Fruit fly (Drosophila melanogaster): ENCODE data around the gene geko.

DNA sequence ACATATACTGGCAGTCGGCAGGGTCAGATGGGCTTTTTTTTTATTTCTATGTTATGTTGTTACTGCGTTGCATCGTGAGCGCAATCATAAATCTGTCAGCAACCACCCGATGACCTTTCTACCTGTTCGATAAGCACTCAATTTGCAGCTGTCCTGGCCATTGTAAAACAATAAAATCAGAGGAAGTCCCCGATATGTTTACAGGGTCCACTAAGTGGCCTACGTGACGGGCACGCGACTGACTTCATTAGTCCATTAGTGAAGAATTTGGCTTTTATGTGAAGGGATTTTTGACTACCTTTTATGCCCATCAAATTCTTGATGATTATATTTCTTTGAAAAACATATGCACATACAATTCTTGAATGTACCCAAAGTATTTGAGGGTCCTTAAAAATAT is 922 bp upstream of the geko start:
- TF ChIP-seq h (optimal IDR thresholded peaks at IDR 0.05) (no peak), psq (optimal IDR thresholded peaks at IDR 0.05) (no peak), insv (optimal IDR thresholded peaks at IDR 0.05) (no peak), ttk (optimal IDR thresholded peaks at IDR 0.05) (no peak)
